Fruit fly (Drosophila melanogaster) whole organism, embryonic: ENCODE results near the gene HINT1.

ENCODE experiments used
- B-H1 ChIP-seq: fragments of 200-800 bp; sonication (Bioruptor generic); IDR thresholded peaks from 3 replicates; pipeline ENCODE4 v1.3.6; 2022; ENCODE audit warnings: missing biosample characterization, missing genetic modification characterization
- B-H2 ChIP-seq: fragments of 200-800 bp; sonication (Bioruptor generic); optimal IDR thresholded peaks from 2 replicates; lab custom pipeline; 2018; ENCODE audit warnings: missing biosample characterization, mild to moderate bottlenecking, missing genetic modification characterization
- CG11560 ChIP-seq: fragments of 200-800 bp; sonication (Bioruptor generic); IDR thresholded peaks from 3 replicates; pipeline ENCODE4 v1.3.6; 2022; ENCODE audit warnings: missing biosample characterization, missing genetic modification characterization
- CG12219 ChIP-seq: fragments of 200-800 bp; sonication (Bioruptor generic); optimal IDR thresholded peaks from 3 replicates; lab custom pipeline; 2018; ENCODE audit warnings: missing biosample characterization, mild to moderate bottlenecking, missing genetic modification characterization
- CG13424 ChIP-seq: fragments of 200-800 bp; sonication (Bioruptor generic); optimal IDR thresholded peaks from 2 replicates; lab custom pipeline; 2019; ENCODE audit warnings: missing biosample characterization, mild to moderate bottlenecking, missing genetic modification characterization, moderate library complexity
- CG13894 ChIP-seq: fragments of 200-800 bp; sonication (Bioruptor generic); optimal IDR thresholded peaks from 3 replicates; lab custom pipeline; 2018; ENCODE audit warnings: missing biosample characterization, mild to moderate bottlenecking, missing genetic modification characterization, moderate library complexity
- CG14014 ChIP-seq: fragments of 200-800 bp; sonication (Bioruptor generic); IDR thresholded peaks from 2 replicates; pipeline ENCODE4 v1.3.6; 2022; ENCODE audit warnings: missing biosample characterization, missing genetic modification characterization
- CG1529 ChIP-seq: fragments of 200-800 bp; sonication (Bioruptor generic); optimal IDR thresholded peaks from 3 replicates; lab custom pipeline; 2018; ENCODE audit warnings: missing biosample characterization, missing genetic modification characterization
- CG1647 ChIP-seq: fragments of 200-800 bp; sonication (Bioruptor generic); optimal IDR thresholded peaks from 3 replicates; lab custom pipeline; 2016; ENCODE audit warnings: missing biosample characterization, missing genetic modification characterization
- CG16813 ChIP-seq: fragments of 200-800 bp; sonication (Bioruptor generic); IDR thresholded peaks from 3 replicates; pipeline ENCODE4 v1.3.6; 2022; ENCODE audit warnings: missing biosample characterization, missing genetic modification characterization; ENCODE audit not compliant: partially characterized antibody
- CG32532 ChIP-seq: fragments of 200-800 bp; sonication (Bioruptor generic); IDR thresholded peaks from 2 replicates; pipeline ENCODE4 v1.3.6; 2022; ENCODE audit warnings: missing biosample characterization, missing genetic modification characterization
- CG32772 ChIP-seq: fragments of 200-800 bp; sonication (Bioruptor generic); IDR thresholded peaks from 2 replicates; pipeline ENCODE4 v1.3.6; 2022; ENCODE audit warnings: missing biosample characterization, missing genetic modification characterization
- CG43689 ChIP-seq: fragments of 200-800 bp; sonication (Bioruptor generic); IDR thresholded peaks from 2 replicates; pipeline ENCODE4 v1.3.6; 2022; ENCODE audit warnings: missing biosample characterization, missing genetic modification characterization
- CG5245 ChIP-seq: fragments of 200-800 bp; sonication (Bioruptor generic); optimal IDR thresholded peaks from 3 replicates; lab custom pipeline; 2016; ENCODE audit warnings: missing biosample characterization, missing genetic modification characterization
- CG6654 ChIP-seq: fragments of 200-800 bp; sonication (Bioruptor generic); optimal IDR thresholded peaks from 2 replicates; lab custom pipeline; 2017; ENCODE audit warnings: missing biosample characterization, mild to moderate bottlenecking, missing genetic modification characterization
- CG7928 ChIP-seq: fragments of 200-800 bp; sonication (Bioruptor generic); optimal IDR thresholded peaks from 2 replicates; lab custom pipeline; 2017; ENCODE audit warnings: missing biosample characterization, mild to moderate bottlenecking, missing genetic modification characterization
- CG8765 ChIP-seq: fragments of 200-800 bp; sonication (Bioruptor generic); IDR thresholded peaks from 2 replicates; pipeline ENCODE4 v1.3.6; 2022; ENCODE audit warnings: missing biosample characterization, missing genetic modification characterization
- CG9932 ChIP-seq: fragments of 200-800 bp; sonication (Bioruptor generic); IDR thresholded peaks from 2 replicates; pipeline ENCODE4 v1.3.6; 2022; ENCODE audit warnings: missing biosample characterization, missing genetic modification characterization
- Dad ChIP-seq: fragments of 200-800 bp; sonication (Bioruptor generic); optimal IDR thresholded peaks from 3 replicates; lab custom pipeline; 2016; ENCODE audit warnings: missing biosample characterization, missing genetic modification characterization
- Dbx ChIP-seq: fragments of 200-800 bp; sonication (Bioruptor generic); IDR thresholded peaks from 3 replicates; pipeline ENCODE4 v1.3.6; 2022; ENCODE audit warnings: missing biosample characterization, missing genetic modification characterization
- Dll ChIP-seq: fragments of 200-800 bp; sonication (Bioruptor generic); IDR thresholded peaks from 4 replicates; pipeline ENCODE4 v1.3.6; 2022; ENCODE audit warnings: missing biosample characterization, missing genetic modification characterization; ENCODE audit not compliant: partially characterized antibody
- Doc2 ChIP-seq: fragments of 200-800 bp; sonication (Bioruptor generic); IDR thresholded peaks from 2 replicates; pipeline ENCODE4 v1.3.6; 2022; ENCODE audit warnings: missing biosample characterization, missing genetic modification characterization
- Fer1 ChIP-seq: fragments of 200-800 bp; sonication (Bioruptor generic); optimal IDR thresholded peaks from 2 replicates; lab custom pipeline; 2017; ENCODE audit warnings: missing biosample characterization, mild to moderate bottlenecking, missing genetic modification characterization
- HLH3B ChIP-seq: fragments of 200-800 bp; sonication (Bioruptor generic); IDR thresholded peaks from 2 replicates; pipeline ENCODE4 v1.3.6; 2022; ENCODE audit warnings: missing biosample characterization, missing genetic modification characterization
- Hey ChIP-seq: fragments of 200-800 bp; sonication (Bioruptor generic); optimal IDR thresholded peaks from 3 replicates; lab custom pipeline; 2018; ENCODE audit warnings: missing biosample characterization, mild to moderate bottlenecking, missing genetic modification characterization
- Lim3 ChIP-seq: fragments of 200-800 bp; sonication (Bioruptor generic); IDR thresholded peaks from 2 replicates; pipeline ENCODE4 v1.3.6; 2022; ENCODE audit warnings: missing biosample characterization, missing genetic modification characterization
- MTF-1 ChIP-seq: fragments of 200-800 bp; sonication (Bioruptor generic); optimal IDR thresholded peaks from 2 replicates; lab custom pipeline; 2018; ENCODE audit warnings: missing biosample characterization, mild to moderate bottlenecking, missing genetic modification characterization, borderline replicate concordance
- Mad ChIP-seq: fragments of 200-800 bp; sonication (Bioruptor generic); optimal IDR thresholded peaks from 2 replicates; lab custom pipeline; 2016; ENCODE audit warnings: missing biosample characterization, missing genetic modification characterization
- Rfx ChIP-seq: fragments of 200-800 bp; sonication (Bioruptor generic); IDR thresholded peaks from 2 replicates; pipeline ENCODE4 v1.3.6; 2022; ENCODE audit warnings: missing biosample characterization, missing genetic modification characterization
- Scr ChIP-seq: fragments of 200-800 bp; sonication (Bioruptor generic); IDR thresholded peaks from 2 replicates; pipeline ENCODE4 v1.3.6; 2022; ENCODE audit warnings: missing biosample characterization, missing genetic modification characterization; ENCODE audit not compliant: partially characterized antibody
- Sry-δ ChIP-seq: fragments of 200-800 bp; sonication (Bioruptor generic); optimal IDR thresholded peaks from 2 replicates; lab custom pipeline; 2016; ENCODE audit warnings: missing biosample characterization, missing genetic modification characterization
- Ssrp ChIP-seq: fragments of 200-800 bp; sonication (Bioruptor generic); optimal IDR thresholded peaks from 2 replicates; lab custom pipeline; 2018; ENCODE audit warnings: missing biosample characterization, mild to moderate bottlenecking, missing genetic modification characterization, moderate library complexity
- ac ChIP-seq: fragments of 200-800 bp; sonication (Bioruptor generic); optimal IDR thresholded peaks from 3 replicates; lab custom pipeline; 2017; ENCODE audit warnings: missing biosample characterization, mild to moderate bottlenecking, missing genetic modification characterization
- ap ChIP-seq: fragments of 200-800 bp; sonication (Bioruptor generic); IDR thresholded peaks from 2 replicates; pipeline ENCODE4 v1.3.6; 2022; ENCODE audit warnings: missing biosample characterization, missing genetic modification characterization
- bigmax ChIP-seq: fragments of 200-800 bp; sonication (Bioruptor generic); optimal IDR thresholded peaks from 2 replicates; lab custom pipeline; 2018; ENCODE audit warnings: missing biosample characterization, mild to moderate bottlenecking, missing genetic modification characterization
- chinmo ChIP-seq: fragments of 200-800 bp; sonication (Bioruptor generic); IDR thresholded peaks from 4 replicates; pipeline ENCODE4 v1.3.6; 2022; ENCODE audit warnings: missing biosample characterization, missing genetic modification characterization; ENCODE audit not compliant: partially characterized antibody
- corto ChIP-seq: fragments of 200-800 bp; sonication (Bioruptor generic); optimal IDR thresholded peaks from 2 replicates; lab custom pipeline; 2016; ENCODE audit warnings: missing biosample characterization, mild to moderate bottlenecking, missing genetic modification characterization, moderate library complexity
- crol ChIP-seq: fragments of 200-800 bp; sonication (Bioruptor generic); IDR thresholded peaks from 2 replicates; pipeline ENCODE4 v1.3.6; 2022; ENCODE audit warnings: missing biosample characterization, missing genetic modification characterization
- crp ChIP-seq, 2 experiments: fragments of 200-800 bp; sonication (Bioruptor generic); optimal IDR thresholded peaks; 2 replicates in 1 of 2; 3 replicates in 1 of 2; lab custom pipeline; 2017; ENCODE audit warnings: missing biosample characterization in 2 of 2, missing genetic modification characterization in 2 of 2, mild to moderate bottlenecking in 1 of 2, moderate library complexity in 1 of 2
- cwo ChIP-seq: fragments of 200-800 bp; sonication (Bioruptor generic); optimal IDR thresholded peaks from 3 replicates; lab custom pipeline; 2017; ENCODE audit warnings: missing biosample characterization, missing genetic modification characterization, mild to moderate bottlenecking, moderate library complexity, missing genetic modification reagents
- gt ChIP-seq: fragments of 200-800 bp; sonication (Bioruptor generic); IDR thresholded peaks from 2 replicates; pipeline ENCODE4 v1.3.6; 2022; ENCODE audit warnings: missing biosample characterization, missing genetic modification characterization
- ind ChIP-seq: fragments of 200-800 bp; sonication (Bioruptor generic); optimal IDR thresholded peaks from 3 replicates; lab custom pipeline; 2016; ENCODE audit warnings: missing biosample characterization, missing genetic modification characterization
- jing ChIP-seq: fragments of 200-800 bp; sonication (Bioruptor generic); optimal IDR thresholded peaks from 2 replicates; lab custom pipeline; 2018; ENCODE audit warnings: missing biosample characterization, mild to moderate bottlenecking, missing genetic modification characterization
- lab ChIP-seq: fragments of 200-800 bp; sonication (Bioruptor generic); optimal IDR thresholded peaks from 3 replicates; lab custom pipeline; 2017; ENCODE audit warnings: missing biosample characterization, missing genetic modification characterization, mild to moderate bottlenecking, moderate library complexity, missing genetic modification reagents
- nerfin-1 ChIP-seq: fragments of 200-800 bp; sonication (Bioruptor generic); optimal IDR thresholded peaks from 3 replicates; lab custom pipeline; 2019; ENCODE audit warnings: missing biosample characterization, mild to moderate bottlenecking, missing genetic modification characterization, moderate library complexity
- nmo ChIP-seq: fragments of 200-800 bp; sonication (Bioruptor generic); optimal IDR thresholded peaks from 2 replicates; lab custom pipeline; 2018; ENCODE audit warnings: missing biosample characterization, mild to moderate bottlenecking, missing genetic modification characterization, moderate library complexity
- ro ChIP-seq: fragments of 200-800 bp; sonication (Bioruptor generic); IDR thresholded peaks from 2 replicates; pipeline ENCODE4 v1.3.6; 2022; ENCODE audit warnings: missing biosample characterization, missing genetic modification characterization
- shn ChIP-seq: fragments of 200-800 bp; sonication (Bioruptor generic); optimal IDR thresholded peaks from 3 replicates; lab custom pipeline; 2016; ENCODE audit warnings: missing biosample characterization, missing genetic modification characterization
- sim ChIP-seq: fragments of 200-800 bp; sonication (Bioruptor generic); IDR thresholded peaks from 2 replicates; pipeline ENCODE4 v1.3.6; 2022; ENCODE audit warnings: missing biosample characterization, missing genetic modification characterization
- tap ChIP-seq: fragments of 200-800 bp; optimal IDR thresholded peaks from 3 replicates; lab custom pipeline; 2019; ENCODE audit warnings: missing biosample characterization, mild to moderate bottlenecking, missing genetic modification characterization, moderate library complexity
- zen ChIP-seq: fragments of 200-800 bp; sonication (Bioruptor generic); optimal IDR thresholded peaks from 3 replicates; lab custom pipeline; 2018; ENCODE audit warnings: missing biosample characterization, mild to moderate bottlenecking, missing genetic modification characterization, moderate library complexity

HINT1 gene

DNA sequence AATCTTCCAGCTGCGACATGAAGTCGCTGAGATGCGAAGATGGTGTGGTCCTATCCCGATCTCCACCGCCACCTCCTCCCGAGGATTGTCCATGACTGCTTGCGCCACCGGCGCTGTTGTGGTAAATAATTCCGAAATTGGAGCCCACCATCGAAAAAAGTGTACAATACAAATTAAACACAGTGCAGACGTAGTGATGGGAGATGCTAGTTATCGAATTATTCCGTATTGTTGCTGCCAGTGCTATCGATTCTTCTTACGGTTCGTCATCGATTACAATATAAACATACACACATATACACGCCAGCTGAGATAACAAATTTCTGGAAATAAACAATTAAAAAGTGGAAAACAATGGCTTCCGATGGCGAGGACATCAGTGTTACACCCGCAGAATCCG is 2.3 kb upstream of the HINT1 start, which contains the start of the genes Taf10b and Taf10 (continued):
- no peak for TF ChIP-seq MTF-1
- TF ChIP-seq CG8765 (GFP tag; lab: Robert Waterston, UW), result no peak
- TF ChIP-seq cwo, result no peak
- no peak for TF ChIP-seq gt (GFP tag; lab: Robert Waterston, UW)
- no peak for TF ChIP-seq CG5245
- no peak for TF ChIP-seq bigmax
- TF ChIP-seq CG32772 (GFP tag; lab: Robert Waterston, UW), result no peak
- TF ChIP-seq crol (GFP tag; lab: Robert Waterston, UW), result no peak
- no peak for TF ChIP-seq CG13894
- TF ChIP-seq crp (GFP tag; optimal IDR thresholded peaks at IDR 0.05; lab: Kevin White, UChicago), result peak in 1 of 2 experiments; percentile 75
- no peak for TF ChIP-seq CG1529 (GFP tag; lab: Kevin White, UChicago)
- no peak for TF ChIP-seq B-H1 (GFP tag; lab: Robert Waterston, UW)
- TF ChIP-seq CG16813 (GFP tag; lab: Robert Waterston, UW), result peak; percentile 73
- TF ChIP-seq ind (GFP tag; lab: Kevin White, UChicago), result no peak
- peak; percentile 25 for TF ChIP-seq nmo (GFP tag; lab: Kevin White, UChicago)
- no peak for TF ChIP-seq tap (tag; lab: Kevin White, UChicago)
- peak; percentile 57 for TF ChIP-seq Fer1 (GFP tag; lab: Kevin White, UChicago)
- TF ChIP-seq Sry-δ (GFP tag; lab: Kevin White, UChicago), result peak; percentile 93
- peak; percentile 57; the same call in 2 of the 3 replicates for TF ChIP-seq CG11560 (tag; lab: Robert Waterston, UW)
- peak; percentile 85 for TF ChIP-seq Dll (GFP tag; lab: Robert Waterston, UW)
- TF ChIP-seq Lim3 (GFP tag; lab: Robert Waterston, UW), result no peak
- TF ChIP-seq ap (GFP tag; lab: Robert Waterston, UW), result no peak
- TF ChIP-seq ac (GFP tag; lab: Kevin White, UChicago), result no peak
- peak; percentile 19 for TF ChIP-seq B-H2 (GFP tag; lab: Kevin White, UChicago)
- TF ChIP-seq sim, result no peak
- TF ChIP-seq CG14014 (GFP tag; lab: Robert Waterston, UW), result no peak
- no peak for TF ChIP-seq nerfin-1 (tag; lab: Kevin White, UChicago)
- no peak for TF ChIP-seq CG6654 (GFP tag; lab: Kevin White, UChicago)
- no peak for TF ChIP-seq CG7928 (GFP tag; lab: Kevin White, UChicago)
- no peak for TF ChIP-seq shn (GFP tag; lab: Kevin White, UChicago)
- TF ChIP-seq CG13424, result no peak
- TF ChIP-seq Hey (tag; lab: Kevin White, UChicago), result no peak
- no peak for TF ChIP-seq Dbx
- no peak for TF ChIP-seq Mad (GFP tag; lab: Kevin White, UChicago)
- TF ChIP-seq CG9932 (GFP tag; lab: Robert Waterston, UW), result peak; percentile 41; the same call in 1 of the 2 replicates
- TF ChIP-seq ro (GFP tag; lab: Robert Waterston, UW), result no peak
- TF ChIP-seq CG12219 (GFP tag; lab: Kevin White, UChicago), result no peak
- TF ChIP-seq CG43689 (GFP tag; lab: Robert Waterston, UW), result no peak
- no peak for TF ChIP-seq zen (tag; lab: Kevin White, UChicago)
- no peak for TF ChIP-seq Doc2
- TF ChIP-seq CG1647 (GFP tag; lab: Kevin White, UChicago), result no peak
- 0 out of 2 replicates have a peak, but pooled peaks have one; percentile 12 for TF ChIP-seq CG32532 (GFP tag; lab: Robert Waterston, UW)
- TF ChIP-seq lab, result no peak
- TF ChIP-seq HLH3B (GFP tag; lab: Robert Waterston, UW), result 0 out of 2 replicates have a peak, but pooled peaks have one; percentile 24
- no peak for TF ChIP-seq corto (GFP tag; lab: Kevin White, UChicago)
- TF ChIP-seq Rfx (GFP tag; lab: Robert Waterston, UW), result peak; percentile 27; the same call in 1 of the 2 replicates
- peak; percentile 81 for TF ChIP-seq Scr
- peak; percentile 88; the same call in 3 of the 4 replicates for TF ChIP-seq chinmo (GFP tag; lab: Robert Waterston, UW)
- TF ChIP-seq jing, result no peak
- TF ChIP-seq Dad, result no peak
- TF ChIP-seq Ssrp (tag; lab: Kevin White, UChicago), result no peak
